Fruit fly (Drosophila melanogaster) whole organism, prepupa: ENCODE measurements around the gene CG17187.

ENCODE experiments used
- CG11294 ChIP-seq: fragments of 200-800 bp; sonication (Bioruptor generic); IDR thresholded peaks from 2 replicates; pipeline ENCODE4 v1.3.6; 2022; ENCODE audit warnings: missing biosample characterization, missing genetic modification characterization
- Hr38 ChIP-seq: sonication (Bioruptor generic); optimal IDR thresholded peaks from 2 replicates; lab custom pipeline; 2016; ENCODE audit warnings: missing biosample characterization, missing genetic modification characterization
- cyc ChIP-seq: fragments of 200-800 bp; sonication (Bioruptor generic); optimal IDR thresholded peaks from 3 replicates; lab custom pipeline; 2016; ENCODE audit warnings: missing biosample characterization, missing genetic modification characterization

- TF ChIP-seq cyc (GFP tag; lab: Kevin White, UChicago) (no peak), Hr38 (GFP tag; lab: Kevin White, UChicago) (no peak), CG11294 (GFP tag; lab: Robert Waterston, UW) (no peak)
Observed at dm6 chr3R:11199227-11199835, 32.3 kb downstream of the CG17187 start.
